Worm (Caenorhabditis elegans): ENCODE results near the gene cah-4.

ce11 chrX:13550890-13551289 is 8.5 kb downstream of the cah-4 start, which contains the start of gene odr-1:
- TF ChIP-seq tbx-9 (tag; optimal IDR thresholded peaks at IDR 0.05; ENCODE audit: borderline replicate concordance) (no peak), Y95B8A.8 (GFP tag; IDR thresholded peaks at IDR 0.05) (no peak)
